Fruit fly (Drosophila melanogaster): Measurements from ENCODE around the gene CG12279.
A peak's percentile ranks its signal among the peaks of the same experiment; 100 is the strongest.

CG12279 gene

dm6 chr3R:12719627-12720343 is 14.9 kb downstream of the CG12279 start:
- TF ChIP-seq CTCF (optimal IDR thresholded peaks at IDR 0.05) (no peak), CG8478 (optimal IDR thresholded peaks at IDR 0.05) (no peak)

dm6 chr3R:12720344-12721200 is 15.7 kb downstream of the CG12279 start:
- TF ChIP-seq CG8478 (optimal IDR thresholded peaks at IDR 0.05) (no peak), CTCF (optimal IDR thresholded peaks at IDR 0.05) (no peak)

- TF ChIP-seq CTCF (optimal IDR thresholded peaks at IDR 0.05) (no peak), CG8478 (optimal IDR thresholded peaks at IDR 0.05) (no peak)
Observed at dm6 chr3R:12722392-12722914, 17.6 kb downstream of the CG12279 start, which contains the start of gene Men. Gene Men, minus strand, starts transcription at chr3R:12722442.

- no peak for TF ChIP-seq CG8478 (optimal IDR thresholded peaks at IDR 0.05)
- TF ChIP-seq CTCF (optimal IDR thresholded peaks at IDR 0.05), result peak; percentile 6 to 71
Observed at dm6 chr3R:12723759-12724158, 18.9 kb downstream of the CG12279 start.

dm6 chr3R:12727944-12728649 is 23.2 kb downstream of the CG12279 start:
- TF ChIP-seq CTCF (optimal IDR thresholded peaks at IDR 0.05) (no peak), CG8478 (optimal IDR thresholded peaks at IDR 0.05) (no peak)

- TF ChIP-seq CTCF (optimal IDR thresholded peaks at IDR 0.05), result no peak
- no peak for TF ChIP-seq CG8478 (optimal IDR thresholded peaks at IDR 0.05)
Observed at dm6 chr3R:12739247-12739646, 34.4 kb downstream of the CG12279 start, which contains the start of gene Ugt37A2. Gene Ugt37A2, plus strand, starts transcription at chr3R:12739642.

dm6 chr3R:12743580-12743979 is 38.7 kb downstream of the CG12279 start, which contains the start of gene Ugt37A3:
Gene Ugt37A3, minus strand, starts transcription at chr3R:12743680.
- TF ChIP-seq CG8478 (optimal IDR thresholded peaks at IDR 0.05) (no peak), CTCF (optimal IDR thresholded peaks at IDR 0.05) (no peak)

dm6 chr3R:12751027-12751426 is 46.1 kb downstream of the CG12279 start:
- TF ChIP-seq CTCF (optimal IDR thresholded peaks at IDR 0.05) (no peak), CG8478 (optimal IDR thresholded peaks at IDR 0.05) (no peak)
